Worm (Caenorhabditis elegans): ENCODE measurements around the gene gbb-2.
A peak's percentile ranks its signal among the peaks of the same experiment; 100 is the strongest.

Gene gbb-2

DNA sequence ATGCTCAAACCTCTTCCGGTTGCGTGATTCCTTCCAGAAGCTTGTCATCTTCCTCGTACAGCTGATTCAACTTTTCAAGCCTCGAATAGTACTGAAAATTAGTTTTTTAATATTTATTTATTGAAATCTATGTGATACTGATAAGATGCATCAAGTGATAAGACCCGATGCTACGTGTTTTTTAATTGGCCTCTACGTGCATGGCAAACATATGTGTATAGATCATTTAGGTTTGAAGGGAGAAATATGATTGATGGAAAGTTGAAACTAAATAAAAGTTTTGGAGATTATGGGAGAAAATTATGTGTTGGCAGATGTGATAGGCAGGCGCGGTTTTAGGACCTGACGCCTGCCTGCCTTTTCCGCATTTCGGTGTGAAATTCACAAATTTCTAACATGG lies 37.7 kb upstream of the gbb-2 start:
- TF ChIP-seq elt-2 (tag; optimal IDR thresholded peaks at IDR 0.05) (peak; percentile 82), ama-1 (optimal IDR thresholded peaks at IDR 0.05) (no peak), unc-86 (tag; optimal IDR thresholded peaks at IDR 0.05) (no peak), sdc-2 (tag; optimal IDR thresholded peaks at IDR 0.05) (no peak), ceh-34 (tag; optimal IDR thresholded peaks at IDR 0.05) (no peak), che-1 (tag; optimal IDR thresholded peaks at IDR 0.05) (no peak), ref-2 (tag; optimal IDR thresholded peaks at IDR 0.05) (no peak)

DNA sequence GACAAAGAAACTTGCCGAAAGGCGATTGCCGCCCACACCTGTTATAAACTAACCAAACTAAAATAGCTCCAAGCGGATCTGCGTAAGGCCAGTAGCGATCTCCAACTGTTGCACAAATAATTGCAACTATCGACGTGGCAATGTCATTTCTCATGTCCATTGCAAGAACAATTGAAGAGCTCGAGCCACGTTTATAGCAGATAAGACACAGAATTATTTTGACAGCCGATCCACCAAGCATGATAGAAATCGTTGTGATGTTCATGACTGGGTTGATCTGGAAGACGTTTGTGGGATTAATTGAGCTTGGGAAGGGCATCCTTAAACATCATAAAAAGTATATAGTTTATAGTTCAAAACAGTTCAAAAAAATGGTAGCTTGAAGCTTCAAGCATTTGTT lies 36.4 kb upstream of the gbb-2 start:
- TF ChIP-seq ceh-34 (tag; optimal IDR thresholded peaks at IDR 0.05) (no peak), che-1 (tag; optimal IDR thresholded peaks at IDR 0.05) (no peak), ztf-16 (tag; optimal IDR thresholded peaks at IDR 0.05) (no peak), Y22D7AL.16 (tag; optimal IDR thresholded peaks at IDR 0.05) (no peak), lim-6 (tag; optimal IDR thresholded peaks at IDR 0.05) (no peak)

DNA sequence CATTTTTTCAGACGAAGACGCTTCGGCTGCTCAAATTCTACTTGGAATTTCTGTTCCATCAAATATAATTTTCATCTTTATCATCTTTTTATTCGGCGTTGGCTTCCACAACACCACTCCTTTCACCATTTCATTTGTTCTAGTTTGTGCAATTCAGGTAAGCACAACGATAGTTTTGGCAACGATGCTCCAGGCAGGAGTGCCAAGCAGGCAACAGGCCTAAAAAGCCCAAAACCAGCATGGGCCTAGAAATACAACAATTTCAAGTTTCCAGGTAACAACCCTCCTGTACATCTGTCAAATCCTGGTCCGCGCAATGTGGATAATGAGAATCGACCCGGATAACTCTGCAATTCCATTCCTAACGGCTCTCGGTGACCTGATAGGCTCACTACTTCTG lies 34.6 kb upstream of the gbb-2 start:
- TF ChIP-seq che-1 (tag; optimal IDR thresholded peaks at IDR 0.05) (no peak), odd-2 (tag; optimal IDR thresholded peaks at IDR 0.05) (no peak), madf-2 (tag; optimal IDR thresholded peaks at IDR 0.05) (no peak), elt-4 (tag; optimal IDR thresholded peaks at IDR 0.05) (no peak), ceh-2 (tag; optimal IDR thresholded peaks at IDR 0.05) (no peak), fax-1 (tag; optimal IDR thresholded peaks at IDR 0.05) (no peak), ama-1 (optimal IDR thresholded peaks at IDR 0.05) (no peak), dve-1 (tag; optimal IDR thresholded peaks at IDR 0.05) (no peak)

DNA sequence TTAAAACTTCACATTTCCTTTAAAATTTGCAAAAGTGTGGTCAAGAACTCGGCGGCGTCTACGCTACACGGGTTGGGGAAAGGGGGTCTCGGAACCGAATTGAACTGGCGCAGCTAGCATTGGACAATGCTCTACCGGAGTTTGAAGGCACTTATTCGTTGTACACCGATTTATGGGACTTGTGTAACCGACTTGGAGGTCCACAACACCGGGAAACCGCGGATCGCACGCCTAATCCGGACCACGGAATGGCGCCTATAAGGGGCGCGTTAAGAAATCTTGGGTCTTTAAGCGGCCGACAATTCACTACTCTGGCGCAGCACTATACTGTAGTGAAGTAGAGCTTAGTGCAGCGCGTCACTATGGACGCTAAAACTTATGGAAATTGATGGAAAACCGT lies 32.1 kb upstream of the gbb-2 start:
- TF ChIP-seq ceh-19 (GFP tag; optimal IDR thresholded peaks at IDR 0.05): no peak
- TF ChIP-seq elt-2 (tag; optimal IDR thresholded peaks at IDR 0.05): peak; percentile 10

DNA sequence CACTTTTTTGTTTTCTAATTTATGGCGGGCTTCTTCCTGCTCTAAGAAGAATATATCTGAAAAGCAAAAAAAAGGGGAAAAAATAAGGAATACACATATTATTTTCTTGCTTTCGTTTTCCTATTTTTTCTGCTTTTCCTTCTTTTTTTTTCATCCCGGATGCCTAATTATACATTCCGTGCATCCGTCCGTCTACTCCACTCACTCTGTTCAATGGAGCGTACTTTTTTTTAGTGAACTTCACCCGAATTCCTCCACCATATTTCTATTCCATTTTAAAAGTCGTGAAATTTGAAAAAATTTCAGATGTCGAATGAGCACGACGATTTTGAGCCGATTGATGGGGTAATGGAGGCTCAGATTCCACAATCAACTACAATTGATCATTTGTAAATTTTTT lies 29.7 kb upstream of the gbb-2 start, which contains the start of gene ZK185.2:
Gene ZK185.2 (plus strand): TSS at position 301 of the 400 bp plus-strand sequence.
- TF ChIP-seq C38D4.7 (GFP tag; optimal IDR thresholded peaks at IDR 0.05): no peak
- TF ChIP-seq T23F11.4 (GFP tag; optimal IDR thresholded peaks at IDR 0.05): no peak
- no peak for TF ChIP-seq elt-4 (tag; optimal IDR thresholded peaks at IDR 0.05)
- no peak for TF ChIP-seq ceh-22 (tag; optimal IDR thresholded peaks at IDR 0.05)
- TF ChIP-seq rnt-1 (tag; optimal IDR thresholded peaks at IDR 0.05): no peak
- no peak for TF ChIP-seq madf-2 (tag; optimal IDR thresholded peaks at IDR 0.05)
- no peak for TF ChIP-seq pha-2 (tag; optimal IDR thresholded peaks at IDR 0.05)
- no peak for TF ChIP-seq tbx-2 (tag; optimal IDR thresholded peaks at IDR 0.05)
- TF ChIP-seq hlh-13 (GFP tag; optimal IDR thresholded peaks at IDR 0.05): no peak

DNA sequence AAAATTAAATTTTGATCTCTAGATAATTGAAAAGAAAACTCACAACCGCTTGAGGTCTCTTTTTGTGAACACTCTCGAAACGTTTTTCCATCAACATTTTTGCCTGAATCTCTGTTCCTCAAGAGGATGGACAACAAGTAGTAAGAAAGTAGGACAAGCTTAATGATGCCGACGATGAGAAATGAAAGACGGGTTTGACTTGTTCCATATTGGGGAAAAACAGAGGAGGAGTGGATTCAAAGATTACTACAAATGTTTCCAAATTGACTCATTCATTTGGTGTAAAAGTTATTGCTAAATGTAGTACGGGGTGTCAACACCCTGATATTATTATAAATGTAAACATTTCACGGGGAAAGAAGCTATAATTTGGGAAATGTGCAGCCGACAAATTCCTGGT lies 26.5 kb upstream of the gbb-2 start, which contains the start of gene ZK185.4:
Gene ZK185.4 (minus strand): TSS at position 101 of the 400 bp plus-strand sequence.
- TF ChIP-seq gmeb-2 (tag; optimal IDR thresholded peaks at IDR 0.05) (no peak), elt-4 (tag; optimal IDR thresholded peaks at IDR 0.05) (no peak), fkh-10 (GFP tag; optimal IDR thresholded peaks at IDR 0.05) (no peak), ets-4 (tag; optimal IDR thresholded peaks at IDR 0.05) (no peak), pha-2 (tag; optimal IDR thresholded peaks at IDR 0.05) (no peak), ceh-24 (tag; optimal IDR thresholded peaks at IDR 0.05) (no peak), hlh-13 (GFP tag; optimal IDR thresholded peaks at IDR 0.05) (no peak), ceh-30 (tag; optimal IDR thresholded peaks at IDR 0.05) (no peak), nhr-232 (tag; optimal IDR thresholded peaks at IDR 0.05) (no peak)

DNA sequence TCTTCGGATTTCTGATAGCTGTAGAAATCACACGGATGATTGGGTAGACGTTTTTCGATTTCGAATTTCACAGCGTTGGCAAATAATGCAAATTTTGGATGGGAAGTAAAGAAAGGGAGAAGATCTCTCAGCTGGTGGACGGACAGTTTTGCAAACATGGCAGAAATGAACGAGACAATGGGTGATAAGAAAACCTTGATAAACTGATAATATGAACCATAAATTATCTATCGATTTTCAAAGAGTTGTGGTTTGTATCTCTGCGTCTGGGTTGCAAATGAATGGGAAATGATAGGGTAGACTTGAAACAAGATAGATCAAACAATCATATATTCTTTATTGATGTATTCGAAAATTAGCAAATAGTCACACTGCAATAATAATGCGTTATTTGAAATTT lies 23.6 kb upstream of the gbb-2 start, which contains the start of gene ZK185.3:
Gene ZK185.3 (minus strand): TSS at position 263 of the 400 bp plus-strand sequence.
- TF ChIP-seq ceh-19 (GFP tag; optimal IDR thresholded peaks at IDR 0.05) (no peak), rnt-1 (tag; optimal IDR thresholded peaks at IDR 0.05) (no peak), Y22D7AL.16 (tag; optimal IDR thresholded peaks at IDR 0.05) (no peak), ceh-31 (tag; optimal IDR thresholded peaks at IDR 0.05) (no peak), ets-4 (tag; optimal IDR thresholded peaks at IDR 0.05) (no peak), pat-9 (tag; optimal IDR thresholded peaks at IDR 0.05) (no peak), elt-2 (tag; optimal IDR thresholded peaks at IDR 0.05) (peak; percentile 94)
